Worm (Caenorhabditis elegans) whole organism, midembryonic: ENCODE results near the gene F46C3.7.
"Not testable (repeated sequence)": the region's sequence is repeated elsewhere in the genome, so short reads cannot be mapped to it uniquely, and the experiment has no call there.

Experiments
- T22C8.4 ChIP-seq: fragments of 200-800 bp; sonication (Bioruptor generic); IDR thresholded peaks from 2 replicates; pipeline ENCODE4 v1.3.6; 2022; ENCODE audit warnings: missing genetic modification characterization, missing compliant biosample characterization
- cog-1 ChIP-seq: sonication (generic microtip); optimal IDR thresholded peaks from 2 replicates; lab custom pipeline; 2016; ENCODE audit warnings: missing genetic modification characterization, missing compliant biosample characterization
- flt-1 ChIP-seq: fragments of 200-800 bp; sonication (Bioruptor generic); IDR thresholded peaks from 2 replicates; pipeline ENCODE4 v1.3.6; 2022; ENCODE audit warnings: missing genetic modification characterization, missing compliant biosample characterization
- klf-2 ChIP-seq: fragments of 200-800 bp; sonication (Bioruptor generic); conservative IDR thresholded peaks from 2 replicates; pipeline ENCODE4 v1.3.6; 2022; ENCODE audit warnings: missing genetic modification reagents, missing genetic modification characterization, missing compliant biosample characterization
- med-1 ChIP-seq: sonication (generic microtip); optimal IDR thresholded peaks from 2 replicates; lab custom pipeline; 2017; ENCODE audit warnings: missing genetic modification characterization, mild to moderate bottlenecking, missing compliant biosample characterization, antibody characterized with exemption, missing genetic modification reagents; ENCODE audit not compliant: insufficient read depth
- ref-1 ChIP-seq: fragments of 200-800 bp; sonication (Bioruptor generic); conservative IDR thresholded peaks from 2 replicates; pipeline ENCODE4 v1.3.6; 2022; ENCODE audit warnings: missing genetic modification reagents, missing genetic modification characterization, missing compliant biosample characterization
- tab-1 ChIP-seq: fragments of 200-800 bp; sonication (Bioruptor generic); IDR thresholded peaks from 2 replicates; pipeline ENCODE4 v1.3.6; 2022; ENCODE audit warnings: missing genetic modification characterization, missing compliant biosample characterization
- ztf-23 ChIP-seq: fragments of 200-800 bp; sonication (Bioruptor generic); IDR thresholded peaks from 2 replicates; pipeline ENCODE4 v1.3.6; 2022; ENCODE audit warnings: missing genetic modification reagents, missing genetic modification characterization, missing compliant biosample characterization
- ztf-29 ChIP-seq: fragments of 200-800 bp; sonication (Bioruptor generic); IDR thresholded peaks from 2 replicates; pipeline ENCODE4 v1.3.6; 2022; ENCODE audit warnings: missing genetic modification reagents, missing genetic modification characterization, missing compliant biosample characterization

The F46C3.7 gene

DNA sequence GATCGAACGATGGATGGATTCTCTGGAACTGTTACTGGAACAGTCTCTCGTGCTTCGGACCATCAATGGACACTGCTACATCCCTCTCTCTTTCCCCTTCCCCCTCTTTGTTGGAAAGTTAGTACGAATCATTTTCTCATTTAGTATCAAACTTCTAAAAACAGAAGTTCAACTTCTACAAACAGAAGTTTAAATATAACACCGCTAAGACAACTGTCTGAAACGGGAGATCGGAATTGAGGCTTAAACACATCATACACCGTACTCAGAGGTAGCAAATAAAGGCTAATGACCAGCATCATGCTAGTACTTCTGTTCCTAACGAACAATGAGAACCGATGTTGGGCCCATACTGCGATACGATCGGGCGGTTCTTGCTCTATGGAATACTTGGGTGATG lies at the start of gene F46C3.7:
Gene F46C3.7 (plus strand): TSS at position 301 of the 400 bp plus-strand sequence.
- TF ChIP-seq med-1 (GFP tag; lab: Kevin White, UChicago); klf-2; ztf-29 (GFP tag; lab: Robert Waterston, UW): not testable (repeated sequence)

- TF ChIP-seq klf-2: no peak
- no peak for TF ChIP-seq T22C8.4 (GFP tag; lab: Robert Waterston, UW)
- no peak for TF ChIP-seq cog-1
- no peak for TF ChIP-seq ref-1 (GFP tag; lab: Robert Waterston, UW)
- no peak for TF ChIP-seq tab-1 (GFP tag; lab: Robert Waterston, UW)
- TF ChIP-seq med-1 (GFP tag; lab: Kevin White, UChicago): no peak
- no peak for TF ChIP-seq ztf-29 (GFP tag; lab: Robert Waterston, UW)
These were observed 46.9 kb upstream of the F46C3.7 start, which contains the start of gene prx-12 for ce11 chrX:11392924-11393323. Gene prx-12, plus strand, starts transcription at chrX:11393294.

- TF ChIP-seq ref-1 (GFP tag; lab: Robert Waterston, UW): no peak
- TF ChIP-seq med-1 (GFP tag; lab: Kevin White, UChicago): no peak
- TF ChIP-seq cog-1: no peak
- TF ChIP-seq flt-1: no peak
- no peak for TF ChIP-seq ztf-23 (GFP tag; lab: Robert Waterston, UW)
- TF ChIP-seq klf-2: no peak
- no peak for TF ChIP-seq ztf-29 (GFP tag; lab: Robert Waterston, UW)
- TF ChIP-seq tab-1 (GFP tag; lab: Robert Waterston, UW): no peak
- TF ChIP-seq T22C8.4 (GFP tag; lab: Robert Waterston, UW): no peak
These were observed 39.2 kb upstream of the F46C3.7 start for ce11 chrX:11400467-11401184.

ce11 chrX:11405908-11406307 lies 33.9 kb upstream of the F46C3.7 start, which contains the start of gene slo-2:
Gene slo-2, minus strand, starts transcription at chrX:11405931.
- TF ChIP-seq tab-1 (GFP tag; lab: Robert Waterston, UW): no peak
- TF ChIP-seq T22C8.4 (GFP tag; lab: Robert Waterston, UW): no peak
- no peak for TF ChIP-seq cog-1
- TF ChIP-seq flt-1: no peak
- TF ChIP-seq ref-1 (GFP tag; lab: Robert Waterston, UW): no peak
- TF ChIP-seq klf-2: no peak
- no peak for TF ChIP-seq med-1 (GFP tag; lab: Kevin White, UChicago)
- no peak for TF ChIP-seq ztf-23 (GFP tag; lab: Robert Waterston, UW)
- TF ChIP-seq ztf-29 (GFP tag; lab: Robert Waterston, UW): no peak

- TF ChIP-seq ztf-23 (GFP tag; lab: Robert Waterston, UW) (no peak), cog-1 (no peak), ref-1 (GFP tag; lab: Robert Waterston, UW) (no peak), klf-2 (no peak), med-1 (GFP tag; lab: Kevin White, UChicago) (no peak)
These were observed 33.1 kb upstream of the F46C3.7 start for ce11 chrX:11406784-11407183.

DNA sequence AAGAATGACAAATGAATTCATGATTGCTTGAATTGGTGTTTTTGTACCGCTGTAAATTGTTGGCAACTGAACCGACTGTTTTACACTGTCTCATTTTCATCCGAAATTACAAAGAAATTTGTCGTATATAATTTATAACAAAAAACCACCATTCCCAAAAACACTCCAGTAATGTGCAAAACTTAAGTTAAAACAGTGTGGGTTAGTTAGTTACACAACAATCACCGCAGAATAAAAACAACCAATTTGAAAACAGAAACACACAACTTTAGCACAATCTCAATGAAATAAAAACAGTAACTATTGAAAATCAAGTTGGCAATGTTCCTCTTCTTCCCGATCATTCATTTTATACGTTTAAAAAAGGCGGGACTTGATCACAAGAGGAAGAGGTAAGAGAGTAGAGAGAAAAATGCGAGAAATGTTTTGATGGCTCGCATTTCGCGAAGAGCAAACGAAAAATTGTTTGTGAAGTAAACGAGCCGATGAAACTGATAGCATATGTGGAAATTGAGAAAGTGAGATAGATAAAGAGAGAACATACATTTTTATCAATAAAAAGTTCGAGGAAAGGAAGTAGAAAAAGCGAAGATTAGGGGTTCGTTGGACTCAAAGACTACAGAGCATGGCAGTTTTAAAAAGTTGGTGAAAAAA lies 32.0 kb upstream of the F46C3.7 start, which contains the start of gene F08B12.4:
Gene F08B12.4 (minus strand): TSS at position 51 of the 654 bp plus-strand sequence.
- no peak for TF ChIP-seq flt-1
- TF ChIP-seq med-1 (GFP tag; lab: Kevin White, UChicago): no peak
- TF ChIP-seq ref-1 (GFP tag; lab: Robert Waterston, UW): no peak
- TF ChIP-seq cog-1: no peak
- TF ChIP-seq ztf-23 (GFP tag; lab: Robert Waterston, UW): no peak
- no peak for TF ChIP-seq T22C8.4 (GFP tag; lab: Robert Waterston, UW)
- no peak for TF ChIP-seq tab-1 (GFP tag; lab: Robert Waterston, UW)
- TF ChIP-seq ztf-29 (GFP tag; lab: Robert Waterston, UW): no peak
- no peak for TF ChIP-seq klf-2

DNA sequence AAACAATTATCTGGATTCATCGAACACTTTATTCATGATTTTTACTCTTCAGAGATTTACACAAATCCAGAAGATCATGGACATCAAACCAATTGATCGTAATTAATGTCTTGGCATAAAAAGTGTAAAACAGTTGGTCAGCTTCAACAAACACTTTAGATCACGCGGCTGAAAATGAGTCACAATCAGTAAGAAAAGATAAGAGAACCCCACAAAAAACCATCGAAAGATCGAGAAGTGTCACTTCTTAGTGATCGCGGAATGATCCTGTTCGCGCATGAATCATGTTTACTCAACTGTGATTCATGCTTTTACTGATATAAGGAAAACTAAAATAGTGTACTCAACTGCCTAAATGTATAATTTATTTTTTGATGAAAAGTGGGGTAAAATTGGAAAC lies 30.4 kb upstream of the F46C3.7 start:
- no peak for TF ChIP-seq tab-1 (GFP tag; lab: Robert Waterston, UW)
- TF ChIP-seq cog-1: no peak
- TF ChIP-seq T22C8.4 (GFP tag; lab: Robert Waterston, UW): no peak
- no peak for TF ChIP-seq ztf-23 (GFP tag; lab: Robert Waterston, UW)
- no peak for TF ChIP-seq klf-2
- no peak for TF ChIP-seq flt-1
- TF ChIP-seq ztf-29 (GFP tag; lab: Robert Waterston, UW): no peak
- TF ChIP-seq med-1 (GFP tag; lab: Kevin White, UChicago): no peak
- no peak for TF ChIP-seq ref-1 (GFP tag; lab: Robert Waterston, UW)

DNA sequence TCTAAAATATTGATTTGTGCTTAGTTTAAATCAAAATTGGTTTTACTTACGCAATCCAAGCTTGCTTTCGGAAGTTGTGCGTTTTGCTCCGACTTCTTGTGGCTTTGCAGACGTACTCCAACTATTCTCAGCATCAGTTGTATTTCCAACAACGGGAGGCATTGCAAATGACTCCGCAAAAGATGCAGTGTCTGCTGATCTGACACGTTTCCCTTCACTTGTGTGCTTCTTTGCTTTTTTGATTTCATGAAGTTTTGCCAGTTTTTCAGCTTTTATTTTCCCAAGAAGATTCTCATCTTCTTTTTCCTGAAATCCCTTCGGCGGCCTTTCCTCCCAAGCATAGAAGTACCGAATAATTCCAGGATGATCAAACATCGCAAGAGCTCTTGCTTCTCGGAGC lies 28.2 kb upstream of the F46C3.7 start:
- TF ChIP-seq T22C8.4 (GFP tag; lab: Robert Waterston, UW): no peak
- no peak for TF ChIP-seq ztf-29 (GFP tag; lab: Robert Waterston, UW)
- no peak for TF ChIP-seq ref-1 (GFP tag; lab: Robert Waterston, UW)
- no peak for TF ChIP-seq ztf-23 (GFP tag; lab: Robert Waterston, UW)
- TF ChIP-seq tab-1 (GFP tag; lab: Robert Waterston, UW): no peak
- no peak for TF ChIP-seq cog-1
- no peak for TF ChIP-seq med-1 (GFP tag; lab: Kevin White, UChicago)
- TF ChIP-seq klf-2: no peak
- no peak for TF ChIP-seq flt-1

DNA sequence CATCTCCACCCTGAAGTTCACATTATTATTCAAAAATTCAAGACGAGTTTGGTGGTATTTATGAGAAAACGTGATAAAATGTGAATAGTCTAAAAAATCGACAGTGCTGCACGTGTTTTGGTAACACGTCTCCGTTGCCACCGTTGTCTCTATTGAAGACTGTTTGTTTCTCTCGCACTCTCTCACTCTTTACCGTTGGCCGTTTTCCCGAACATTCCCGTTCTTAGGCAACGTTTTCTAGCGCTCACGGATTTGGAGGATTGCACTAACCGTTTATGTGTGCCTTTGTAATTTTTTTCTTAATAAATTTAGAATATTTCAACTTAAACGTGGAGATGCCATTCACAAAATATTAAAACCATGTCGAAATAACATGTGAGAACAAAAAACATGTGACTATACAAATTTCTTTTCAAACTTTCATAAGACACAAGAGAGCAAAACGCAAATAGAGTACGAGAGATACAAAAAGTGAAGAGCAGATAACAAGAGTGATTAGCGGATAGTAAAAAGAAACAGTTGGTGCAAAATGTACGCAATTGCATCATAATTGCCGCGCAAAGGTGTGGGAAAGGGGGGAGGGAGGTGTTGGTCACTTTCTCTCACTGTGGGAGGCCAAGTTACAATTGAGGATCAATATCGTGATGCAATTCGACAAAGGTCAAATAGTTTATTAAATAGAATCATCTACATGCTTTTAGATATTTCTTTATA lies 24.8 kb upstream of the F46C3.7 start, which contains the start of gene pek-1:
Gene pek-1 (minus strand): TSS at position 51 of the 714 bp plus-strand sequence.
- no peak for TF ChIP-seq klf-2
- peak; percentile 5 for TF ChIP-seq cog-1
- TF ChIP-seq med-1 (GFP tag; lab: Kevin White, UChicago): no peak
